Worm (Caenorhabditis elegans) whole organism, L4 larva: ENCODE measurements around the gene T07C12.10.

Experiments used
- F26F4.8 ChIP-seq: fragments of 200-800 bp; sonication (Bioruptor generic); conservative IDR thresholded peaks from 2 replicates; pipeline ENCODE4 v1.3.6; 2022; ENCODE audit warnings: missing genetic modification characterization, missing compliant biosample characterization
- F37D6.2 ChIP-seq: sonication (generic microtip); optimal IDR thresholded peaks from 2 replicates; lab custom pipeline; 2016; ENCODE audit warnings: mild to moderate bottlenecking, missing genetic modification characterization, missing compliant biosample characterization
- F44E2.7 ChIP-seq: fragments of 200-800 bp; sonication (Bioruptor generic); IDR thresholded peaks from 2 replicates; pipeline ENCODE4 v2.1.2; 2022; ENCODE audit warnings: missing genetic modification characterization, missing compliant biosample characterization
- R02D3.7 ChIP-seq: fragments of 150-350 bp; sonication (generic microtip); optimal IDR thresholded peaks from 3 replicates; lab custom pipeline; 2014; ENCODE audit warnings: missing biosample characterization, missing genetic modification characterization
- T20F7.1 ChIP-seq: fragments of 200-800 bp; sonication (Bioruptor generic); optimal IDR thresholded peaks from 2 replicates; lab custom pipeline; 2018; ENCODE audit warnings: mild to moderate bottlenecking, missing genetic modification characterization, missing compliant biosample characterization
- T26A8.4 ChIP-seq: fragments of 200-800 bp; sonication (Bioruptor generic); IDR thresholded peaks from 2 replicates; pipeline ENCODE4 v1.3.6; 2022; ENCODE audit warnings: missing genetic modification characterization, missing compliant biosample characterization
- Y5F2A.4 ChIP-seq: fragments of 200-800 bp; sonication (Bioruptor generic); optimal IDR thresholded peaks from 2 replicates; lab custom pipeline; 2018; ENCODE audit warnings: mild to moderate bottlenecking, missing genetic modification characterization, missing compliant biosample characterization
- ZK337.2 ChIP-seq: fragments of 200-800 bp; sonication (Bioruptor generic); IDR thresholded peaks from 2 replicates; pipeline ENCODE4 v1.3.6; 2022; ENCODE audit warnings: missing genetic modification reagents, missing genetic modification characterization, missing compliant biosample characterization
- ZK546.5 ChIP-seq, 2 experiments: sonication (generic microtip); optimal IDR thresholded peaks; 2 replicates each; lab custom pipeline; 2017; ENCODE audit warnings: missing biosample characterization in 2 of 2, missing genetic modification characterization in 2 of 2
- attf-4 ChIP-seq: sonication (generic microtip); optimal IDR thresholded peaks from 3 replicates; lab custom pipeline; 2017; ENCODE audit warnings: missing biosample characterization, missing genetic modification characterization
- ceh-62 ChIP-seq: sonication (generic microtip); optimal IDR thresholded peaks from 2 replicates; lab custom pipeline; 2017; ENCODE audit warnings: missing biosample characterization, missing genetic modification characterization
- ceh-82 ChIP-seq: sonication (generic microtip); optimal IDR thresholded peaks from 2 replicates; lab custom pipeline; 2017; ENCODE audit warnings: missing biosample characterization, missing genetic modification characterization
- daf-16 ChIP-seq, 3 experiments: sonication (generic microtip); optimal IDR thresholded peaks; 2 replicates each; lab custom pipeline; 2016 to 2017; ENCODE audit warnings: missing genetic modification characterization in 3 of 3, missing genetic modification reagents in 3 of 3, mild to moderate bottlenecking in 2 of 3, missing compliant biosample characterization in 2 of 3, missing biosample characterization in 1 of 3, moderate library complexity in 1 of 3
- daf-8 ChIP-seq: fragments of 200-800 bp; sonication (Bioruptor generic); IDR thresholded peaks from 2 replicates; pipeline ENCODE4 v1.3.6; 2022; ENCODE audit warnings: missing genetic modification characterization, missing compliant biosample characterization
- dmd-6 ChIP-seq: fragments of 200-800 bp; sonication (Bioruptor generic); IDR thresholded peaks from 2 replicates; pipeline ENCODE4 v1.3.6; 2022; ENCODE audit warnings: missing genetic modification reagents, missing genetic modification characterization, missing compliant biosample characterization
- duxl-1 ChIP-seq: sonication (generic microtip); optimal IDR thresholded peaks from 2 replicates; lab custom pipeline; 2016; ENCODE audit warnings: mild to moderate bottlenecking, missing genetic modification characterization, moderate library complexity, missing compliant biosample characterization; ENCODE audit not compliant: poor library complexity
- dve-1 ChIP-seq: sonication (generic microtip); optimal IDR thresholded peaks from 2 replicates; lab custom pipeline; 2017; ENCODE audit warnings: antibody characterized with exemption, mild to moderate bottlenecking, missing genetic modification characterization, missing compliant biosample characterization; ENCODE audit not compliant: insufficient read depth
- egl-27 ChIP-seq: sonication (generic microtip); optimal IDR thresholded peaks from 3 replicates; lab custom pipeline; 2017; ENCODE audit warnings: missing biosample characterization, missing genetic modification reagents, missing genetic modification characterization
- fkh-10 ChIP-seq: fragments of 150-350 bp; optimal IDR thresholded peaks from 2 replicates; lab custom pipeline; 2014; ENCODE audit warnings: missing biosample characterization, missing genetic modification reagents, missing genetic modification characterization
- hlh-30 ChIP-seq: sonication (generic microtip); optimal IDR thresholded peaks from 2 replicates; lab custom pipeline; 2017; ENCODE audit warnings: antibody characterized with exemption, mild to moderate bottlenecking, missing genetic modification characterization, missing compliant biosample characterization; ENCODE audit not compliant: insufficient read depth
- lin-13 ChIP-seq: fragments of 150-350 bp; optimal IDR thresholded peaks from 2 replicates; lab custom pipeline; 2014; ENCODE audit warnings: missing biosample characterization, missing genetic modification reagents, missing genetic modification characterization
- lin-38 ChIP-seq: fragments of 200-800 bp; sonication (Bioruptor generic); IDR thresholded peaks from 2 replicates; pipeline ENCODE4 v1.3.6; 2022; ENCODE audit warnings: missing genetic modification reagents, missing genetic modification characterization, missing compliant biosample characterization
- lsy-2 ChIP-seq, 2 experiments: fragments of 150-350 bp in 1 of 2; sonication (generic microtip) in 1 of 2; optimal IDR thresholded peaks; 2 replicates each; lab custom pipeline; 2014 to 2017; ENCODE audit warnings: missing biosample characterization in 2 of 2, missing genetic modification characterization in 2 of 2
- nhr-25 ChIP-seq: sonication (generic microtip); optimal IDR thresholded peaks from 2 replicates; lab custom pipeline; 2017; ENCODE audit warnings: missing genetic modification characterization, mild to moderate bottlenecking, missing compliant biosample characterization, antibody characterized with exemption, moderate library complexity, borderline replicate concordance; ENCODE audit not compliant: insufficient read depth
- nhr-41 ChIP-seq: fragments of 200-800 bp; sonication (Bioruptor generic); IDR thresholded peaks from 2 replicates; pipeline ENCODE4 v1.3.6; 2022; ENCODE audit warnings: missing genetic modification reagents, missing genetic modification characterization, missing compliant biosample characterization
- nhr-77 ChIP-seq: fragments of 150-350 bp; optimal IDR thresholded peaks from 2 replicates; lab custom pipeline; 2014; ENCODE audit warnings: missing biosample characterization, missing genetic modification characterization
- pha-4 ChIP-seq, 2 experiments: fragments of 150-350 bp in 1 of 2; fragments of 200-800 bp in 1 of 2; sonication (Bioruptor generic) in 1 of 2; IDR thresholded peaks in 1 of 2; optimal IDR thresholded peaks in 1 of 2; 2 replicates each; pipeline versions ENCODE4 v1.3.6 to Lab custom; 2014 to 2022; ENCODE audit warnings: missing genetic modification characterization in 2 of 2, missing genetic modification reagents in 2 of 2, missing biosample characterization in 1 of 2, missing compliant biosample characterization in 1 of 2
- pqm-1 ChIP-seq: sonication (generic microtip); optimal IDR thresholded peaks from 2 replicates; lab custom pipeline; 2017; ENCODE audit warnings: missing biosample characterization, missing genetic modification characterization
- rbr-2 ChIP-seq: sonication (generic microtip); optimal IDR thresholded peaks from 2 replicates; lab custom pipeline; 2016; ENCODE audit warnings: missing genotype, missing genetic modification characterization, missing compliant biosample characterization
- tra-1 ChIP-seq: fragments of 200-800 bp; sonication (Bioruptor generic); IDR thresholded peaks from 2 replicates; pipeline ENCODE4 v1.3.6; 2022; ENCODE audit warnings: missing genetic modification reagents, missing genetic modification characterization, missing compliant biosample characterization
- unc-130 ChIP-seq: sonication (generic microtip); optimal IDR thresholded peaks from 2 replicates; lab custom pipeline; 2016; ENCODE audit warnings: missing genetic modification reagents, missing genetic modification characterization, missing compliant biosample characterization
- unc-62 ChIP-seq, 3 experiments: fragments of 150-350 bp in 1 of 3; sonication (generic microtip); optimal IDR thresholded peaks in 2 of 3; peaks in 1 of 3; 1 replicate in 1 of 3; 2 replicates in 2 of 3; lab custom pipeline; 2014 to 2017; ENCODE audit warnings: missing biosample characterization in 3 of 3, missing genetic modification characterization in 3 of 3, missing genetic modification reagents in 3 of 3, missing genotype in 1 of 3
- ztf-7 ChIP-seq: fragments of 150-350 bp; optimal IDR thresholded peaks from 2 replicates; lab custom pipeline; 2014; ENCODE audit warnings: missing biosample characterization, missing genetic modification characterization

T07C12.10 gene

DNA sequence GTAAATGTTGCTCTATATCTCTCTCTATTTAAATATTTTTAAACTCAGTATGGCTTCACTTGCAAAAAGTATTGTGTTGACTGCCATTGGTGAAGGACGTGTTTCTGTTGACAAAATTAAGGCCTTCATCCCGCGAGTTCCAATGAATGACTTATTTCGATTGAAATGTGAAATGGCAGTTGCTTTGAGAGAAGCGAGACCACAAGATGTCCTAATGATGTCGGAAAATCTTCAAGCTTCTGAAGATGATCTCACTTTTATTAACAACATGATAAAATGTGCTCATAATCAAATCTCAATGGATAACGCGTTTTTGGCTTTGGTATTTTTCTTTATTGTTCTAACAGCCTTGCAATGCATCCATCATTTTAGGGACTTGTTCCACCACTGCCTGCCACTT is 39.0 kb downstream of the T07C12.10 start, which contains the start of gene ceh-75:
Gene ceh-75 (plus strand): TSS at position 50 of the 400 bp plus-strand sequence.
- TF ChIP-seq nhr-41 (GFP tag; lab: Robert Waterston, UW) = no peak
- no peak for TF ChIP-seq dmd-6 (GFP tag; lab: Robert Waterston, UW)
- TF ChIP-seq Y5F2A.4 (GFP tag; lab: Kevin White, UChicago) = no peak
- TF ChIP-seq ZK337.2 = no peak
- TF ChIP-seq ztf-7 (tag; lab: Kevin White, UChicago) = no peak
- no peak for TF ChIP-seq nhr-25 (tag; lab: Kevin White, UChicago)
- TF ChIP-seq dve-1 (tag; lab: Kevin White, UChicago) = no peak
- peak in 1 of 2 experiments; percentile 99 for TF ChIP-seq unc-62 (GFP tag; optimal IDR thresholded peaks at IDR 0.05 in 1 of 2; lab: Kevin White, UChicago)
- TF ChIP-seq unc-62 (tag; optimal IDR thresholded peaks at IDR 0.05; lab: Kevin White, UChicago) = no peak

- TF ChIP-seq ZK546.5 (tag; optimal IDR thresholded peaks at IDR 0.05; lab: Kevin White, UChicago) = no peak
- TF ChIP-seq T20F7.1 (GFP tag; lab: Kevin White, UChicago) = no peak
- no peak for TF ChIP-seq tra-1 (GFP tag; lab: Robert Waterston, UW)
- TF ChIP-seq pha-4 (GFP tag; IDR thresholded peaks at IDR 0.05; lab: Robert Waterston, UW) = no peak
- TF ChIP-seq pha-4 (tag; optimal IDR thresholded peaks at IDR 0.05; lab: Kevin White, UChicago) = no peak
- no peak for TF ChIP-seq hlh-30 (tag; lab: Kevin White, UChicago)
- TF ChIP-seq attf-4 (tag; lab: Kevin White, UChicago) = no peak
- TF ChIP-seq lin-38 (GFP tag; lab: Robert Waterston, UW) = no peak
- TF ChIP-seq ceh-82 (tag; lab: Kevin White, UChicago) = no peak
- TF ChIP-seq R02D3.7 (tag; lab: Kevin White, UChicago) = no peak
- TF ChIP-seq lin-13 (GFP tag; lab: Kevin White, UChicago) = no peak
- no peak for TF ChIP-seq daf-16 (GFP tag; optimal IDR thresholded peaks at IDR 0.05; lab: Kevin White, UChicago)
- TF ChIP-seq daf-16 (tag; optimal IDR thresholded peaks at IDR 0.05; lab: Kevin White, UChicago) = no peak
Observed at ce11 chrV:9918410-9918809, 41.9 kb downstream of the T07C12.10 start, which contains the start of gene C50H2.5. Gene C50H2.5, plus strand, starts transcription at chrV:9918710.

DNA sequence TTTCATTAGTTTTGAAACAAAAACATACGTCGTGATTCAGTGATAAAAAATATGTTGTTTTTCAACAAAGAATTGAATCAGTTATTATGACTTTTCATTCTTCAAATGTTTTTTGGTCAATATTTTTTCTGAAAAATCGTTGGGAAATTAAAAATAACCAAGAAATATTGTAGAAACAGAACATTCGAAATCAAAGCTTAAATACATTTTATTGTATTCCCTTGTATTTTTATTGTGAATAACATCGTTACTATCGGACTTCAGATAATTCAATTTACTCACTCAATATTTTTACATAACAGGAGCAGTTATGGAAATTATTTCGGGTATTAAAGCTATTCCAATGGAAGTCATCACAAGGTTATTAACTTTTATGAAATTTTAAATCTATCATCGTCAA is 43.6 kb downstream of the T07C12.10 start, which contains the start of gene C50H2.4:
Gene C50H2.4 (plus strand): TSS at position 301 of the 400 bp plus-strand sequence.
- no peak for TF ChIP-seq F26F4.8 (GFP tag; lab: Robert Waterston, UW)
- no peak for TF ChIP-seq daf-8 (GFP tag; lab: Robert Waterston, UW)
- TF ChIP-seq duxl-1 (tag; lab: Kevin White, UChicago) = no peak
- no peak for TF ChIP-seq lsy-2 (tag; optimal IDR thresholded peaks at IDR 0.05; lab: Kevin White, UChicago)
- TF ChIP-seq hlh-30 (tag; lab: Kevin White, UChicago) = no peak
- TF ChIP-seq ceh-62 = no peak
- no peak for TF ChIP-seq rbr-2 (tag; lab: Kevin White, UChicago)
- no peak for TF ChIP-seq fkh-10 (GFP tag; lab: Kevin White, UChicago)
- TF ChIP-seq T26A8.4 = no peak
- TF ChIP-seq nhr-25 (tag; lab: Kevin White, UChicago) = no peak
- TF ChIP-seq nhr-77 (tag; lab: Kevin White, UChicago) = no peak
- no peak for TF ChIP-seq egl-27 (tag; lab: Kevin White, UChicago)
- TF ChIP-seq F44E2.7 = no peak
- TF ChIP-seq unc-130 = no peak
- TF ChIP-seq pqm-1 (tag; lab: Kevin White, UChicago) = no peak
- TF ChIP-seq F37D6.2 (tag; lab: Kevin White, UChicago) = no peak
- no peak for TF ChIP-seq unc-62 (GFP tag; optimal IDR thresholded peaks at IDR 0.05 in 1 of 2; lab: Kevin White, UChicago)
- TF ChIP-seq unc-62 (tag; optimal IDR thresholded peaks at IDR 0.05; lab: Kevin White, UChicago) = no peak
